Fruit fly (Drosophila melanogaster) whole organism, adult: ENCODE measurements around the gene PH4alphaSG2.
A peak's percentile ranks its signal among the peaks of the same experiment; 100 is the strongest.

Experiments used
- CG11617 ChIP-seq: fragments of 200-800 bp; sonication (Bioruptor generic); optimal IDR thresholded peaks from 2 replicates; lab custom pipeline; 2017; ENCODE audit warnings: mild to moderate bottlenecking, missing biosample characterization, missing genetic modification reagents, missing genetic modification characterization
- CG12768 ChIP-seq: fragments of 200-800 bp; sonication (Bioruptor generic); optimal IDR thresholded peaks from 2 replicates; lab custom pipeline; 2017; ENCODE audit warnings: missing biosample characterization, missing genetic modification characterization, mild to moderate bottlenecking, moderate library complexity, missing genetic modification reagents
- CG14711 ChIP-seq: fragments of 200-800 bp; sonication (Bioruptor generic); optimal IDR thresholded peaks from 2 replicates; lab custom pipeline; 2018; ENCODE audit warnings: missing biosample characterization, mild to moderate bottlenecking, missing genetic modification characterization, moderate library complexity
- CG1620 ChIP-seq: fragments of 200-800 bp; sonication (Bioruptor generic); optimal IDR thresholded peaks from 2 replicates; lab custom pipeline; 2016; ENCODE audit warnings: missing biosample characterization, missing genetic modification characterization
- CG33017 ChIP-seq: fragments of 200-800 bp; sonication (Bioruptor generic); optimal IDR thresholded peaks from 2 replicates; lab custom pipeline; 2018; ENCODE audit warnings: missing biosample characterization, mild to moderate bottlenecking, missing genetic modification characterization, moderate library complexity
- CG5204 ChIP-seq: fragments of 200-800 bp; sonication (Bioruptor generic); optimal IDR thresholded peaks from 2 replicates; lab custom pipeline; 2016; ENCODE audit warnings: missing biosample characterization, missing genetic modification characterization
- CG7045 ChIP-seq: fragments of 200-800 bp; sonication (Bioruptor generic); optimal IDR thresholded peaks from 2 replicates; lab custom pipeline; 2017; ENCODE audit warnings: missing biosample characterization, mild to moderate bottlenecking, missing genetic modification characterization
- CG7101 ChIP-seq: fragments of 200-800 bp; sonication (Bioruptor generic); optimal IDR thresholded peaks from 2 replicates; lab custom pipeline; 2018; ENCODE audit warnings: missing biosample characterization, mild to moderate bottlenecking, missing genetic modification characterization, moderate library complexity
- Clk ChIP-seq: fragments of 200-800 bp; sonication (Bioruptor generic); optimal IDR thresholded peaks from 2 replicates; lab custom pipeline; 2017; ENCODE audit warnings: missing biosample characterization, missing genetic modification characterization
- Crg-1 ChIP-seq: fragments of 200-800 bp; sonication (Bioruptor generic); optimal IDR thresholded peaks from 2 replicates; lab custom pipeline; 2016; ENCODE audit warnings: missing biosample characterization, missing genetic modification characterization
- Hr96 ChIP-seq: fragments of 200-800 bp; sonication (Bioruptor generic); optimal IDR thresholded peaks from 2 replicates; lab custom pipeline; 2016; ENCODE audit warnings: missing biosample characterization, missing genetic modification characterization
- Mnt ChIP-seq: fragments of 200-800 bp; sonication (Bioruptor generic); optimal IDR thresholded peaks from 2 replicates; lab custom pipeline; 2016; ENCODE audit warnings: missing biosample characterization, mild to moderate bottlenecking, missing genetic modification characterization
- bab1 ChIP-seq: fragments of 200-800 bp; sonication (Bioruptor generic); optimal IDR thresholded peaks from 3 replicates; lab custom pipeline; 2019; ENCODE audit warnings: missing biosample characterization, mild to moderate bottlenecking, missing genetic modification characterization, moderate library complexity
- cic ChIP-seq: fragments of 200-800 bp; sonication (Bioruptor generic); optimal IDR thresholded peaks from 2 replicates; lab custom pipeline; 2017; ENCODE audit warnings: missing biosample characterization, mild to moderate bottlenecking, missing genetic modification characterization, moderate library complexity
- cnc ChIP-seq, 2 experiments: fragments of >200 bp; optimal IDR thresholded peaks; 2 replicates each; lab custom pipeline; 2017
- kay ChIP-seq: fragments of 200-800 bp; sonication (Bioruptor generic); peaks from one replicate; lab custom pipeline; 2016; ENCODE audit warnings: missing biosample characterization, missing genetic modification characterization, borderline replicate concordance
- ovo ChIP-seq: fragments of 200-800 bp; sonication (Bioruptor generic); optimal IDR thresholded peaks from 2 replicates; lab custom pipeline; 2016; ENCODE audit warnings: missing biosample characterization, missing genetic modification characterization
- pad ChIP-seq: fragments of 200-800 bp; sonication (Bioruptor generic); optimal IDR thresholded peaks from 3 replicates; lab custom pipeline; 2017; ENCODE audit warnings: missing biosample characterization, missing genetic modification characterization, mild to moderate bottlenecking, moderate library complexity, missing genetic modification reagents
- tj ChIP-seq: fragments of 200-800 bp; sonication (Bioruptor generic); optimal IDR thresholded peaks from 3 replicates; lab custom pipeline; 2017; ENCODE audit warnings: missing biosample characterization, mild to moderate bottlenecking, missing genetic modification characterization, moderate library complexity
- toe ChIP-seq: fragments of 200-800 bp; sonication (Bioruptor generic); optimal IDR thresholded peaks from 2 replicates; lab custom pipeline; 2016; ENCODE audit warnings: missing biosample characterization, missing genetic modification characterization

PH4alphaSG2 gene

DNA sequence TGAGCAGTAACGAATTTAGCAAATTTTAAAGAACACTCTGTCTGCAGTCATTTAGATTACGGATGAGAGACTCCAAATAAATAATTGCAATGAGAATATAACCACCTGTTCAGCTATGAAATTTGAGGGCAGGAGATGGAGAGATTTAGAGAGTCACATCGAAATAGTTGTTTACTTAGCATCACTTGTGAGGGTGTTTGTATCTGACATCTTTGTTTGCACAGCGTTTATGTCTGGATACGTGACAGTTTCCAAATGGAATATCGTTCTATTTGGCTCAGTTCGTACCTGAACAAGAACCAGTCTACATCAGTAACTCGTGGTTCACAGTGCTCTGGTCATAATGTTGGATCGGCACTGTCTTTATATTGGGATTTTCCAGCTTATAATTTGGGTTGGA lies at the start of gene PH4alphaSG2:
PH4alphaSG2 (plus strand) TSS at position 278 of the 400 bp plus-strand sequence.
- TF ChIP-seq pad (GFP tag; lab: Kevin White, UChicago) (no peak), toe (GFP tag; lab: Kevin White, UChicago) (no peak)

dm6 chr3R:30443549-30444133 lies 46.2 kb upstream of the PH4alphaSG2 start, which contains the start of gene CG15537:
Gene CG15537, minus strand, starts transcription at chr3R:30443599.
- TF ChIP-seq CG12768 (GFP tag; lab: Kevin White, UChicago) (no peak), Mnt (GFP tag; lab: Kevin White, UChicago) (no peak), CG14711 (tag; lab: Kevin White, UChicago) (no peak), CG33017 (tag; lab: Kevin White, UChicago) (no peak), CG7101 (tag; lab: Kevin White, UChicago) (no peak), CG5204 (GFP tag; lab: Kevin White, UChicago) (no peak), cic (no peak), kay (peak; percentile 86)

dm6 chr3R:30444946-30445345 lies 44.9 kb upstream of the PH4alphaSG2 start, which contains the start of gene Osi23:
Gene Osi23, minus strand, starts transcription at chr3R:30445046.
- no peak for TF ChIP-seq kay
- TF ChIP-seq CG33017 (tag; lab: Kevin White, UChicago): no peak
- no peak for TF ChIP-seq bab1 (GFP tag; lab: Kevin White, UChicago)
- no peak for TF ChIP-seq Hr96 (GFP tag; lab: Kevin White, UChicago)
- TF ChIP-seq CG1620 (GFP tag; lab: Kevin White, UChicago): no peak
- no peak for TF ChIP-seq CG5204 (GFP tag; lab: Kevin White, UChicago)
- TF ChIP-seq Clk: no peak
- TF ChIP-seq CG7101 (tag; lab: Kevin White, UChicago): no peak

DNA sequence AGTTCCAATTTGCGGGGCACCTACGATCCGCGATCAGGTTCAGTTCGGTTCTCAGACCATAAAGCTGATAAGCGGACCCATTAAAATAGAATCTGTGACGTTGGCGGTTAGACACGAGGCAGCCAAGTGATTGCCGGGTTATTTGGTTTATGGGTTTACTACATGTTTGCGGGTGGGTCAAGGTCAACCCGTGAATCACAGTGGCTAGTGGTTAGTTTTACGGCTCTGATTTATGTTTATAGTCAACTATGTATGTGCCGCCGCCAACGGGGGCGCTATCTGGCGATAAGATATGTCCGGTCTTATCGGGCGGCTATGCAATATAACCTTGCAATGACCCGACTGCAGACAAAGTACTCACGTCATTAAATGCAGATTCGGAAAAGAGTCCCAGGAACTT lies 40.4 kb upstream of the PH4alphaSG2 start:
- no peak for TF ChIP-seq CG14711 (tag; lab: Kevin White, UChicago)
- TF ChIP-seq CG7045 (GFP tag; lab: Kevin White, UChicago): no peak
- TF ChIP-seq kay: peak; percentile 40

DNA sequence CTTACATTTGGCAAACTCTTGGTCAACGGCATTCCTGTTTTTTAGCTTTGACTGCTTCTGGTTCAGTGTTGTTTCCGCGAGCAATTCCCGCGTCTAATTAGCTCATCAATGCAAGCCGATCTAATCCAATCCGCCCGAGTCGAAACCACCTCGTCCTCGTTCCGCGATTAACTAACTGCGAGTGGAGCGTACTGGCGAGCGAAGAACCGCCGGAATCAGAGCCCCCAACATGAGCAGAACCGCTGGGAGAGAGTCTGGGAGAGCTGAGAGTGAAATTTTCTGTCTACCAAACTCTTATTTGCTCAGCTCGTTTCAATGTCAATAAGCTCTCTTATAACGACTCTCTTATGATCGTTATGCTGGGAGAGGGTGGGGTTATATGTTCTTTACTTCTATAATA lies 39.6 kb upstream of the PH4alphaSG2 start:
- TF ChIP-seq CG12768 (GFP tag; lab: Kevin White, UChicago): peak; percentile 41
- TF ChIP-seq CG5204 (GFP tag; lab: Kevin White, UChicago): peak; percentile 73
- TF ChIP-seq bab1 (GFP tag; lab: Kevin White, UChicago): peak; percentile 75
- TF ChIP-seq Clk: peak; percentile 18
- peak; percentile 93 for TF ChIP-seq Mnt (GFP tag; lab: Kevin White, UChicago)
- TF ChIP-seq cic: peak; percentile 72
- TF ChIP-seq ovo: peak; percentile 89
- peak; percentile 38 for TF ChIP-seq toe (GFP tag; lab: Kevin White, UChicago)
- peak; percentile 61 for TF ChIP-seq CG7101 (tag; lab: Kevin White, UChicago)
- TF ChIP-seq CG33017 (tag; lab: Kevin White, UChicago): peak; percentile 4
- TF ChIP-seq tj: peak; percentile 45
- peak; percentile 25 for TF ChIP-seq pad (GFP tag; lab: Kevin White, UChicago)
- peak; percentile 96 for TF ChIP-seq kay
- TF ChIP-seq Crg-1: peak; percentile 81
- peak; percentile 67 for TF ChIP-seq Hr96 (GFP tag; lab: Kevin White, UChicago)
- no peak for TF ChIP-seq cnc (optimal IDR thresholded peaks at IDR 0.05; lab: Kevin White, UChicago)
- peak; percentile 47 for TF ChIP-seq CG7045 (GFP tag; lab: Kevin White, UChicago)
- TF ChIP-seq CG1620 (GFP tag; lab: Kevin White, UChicago): peak; percentile 87
- no peak for TF ChIP-seq CG14711 (tag; lab: Kevin White, UChicago)
- TF ChIP-seq CG11617: peak; percentile 73

DNA sequence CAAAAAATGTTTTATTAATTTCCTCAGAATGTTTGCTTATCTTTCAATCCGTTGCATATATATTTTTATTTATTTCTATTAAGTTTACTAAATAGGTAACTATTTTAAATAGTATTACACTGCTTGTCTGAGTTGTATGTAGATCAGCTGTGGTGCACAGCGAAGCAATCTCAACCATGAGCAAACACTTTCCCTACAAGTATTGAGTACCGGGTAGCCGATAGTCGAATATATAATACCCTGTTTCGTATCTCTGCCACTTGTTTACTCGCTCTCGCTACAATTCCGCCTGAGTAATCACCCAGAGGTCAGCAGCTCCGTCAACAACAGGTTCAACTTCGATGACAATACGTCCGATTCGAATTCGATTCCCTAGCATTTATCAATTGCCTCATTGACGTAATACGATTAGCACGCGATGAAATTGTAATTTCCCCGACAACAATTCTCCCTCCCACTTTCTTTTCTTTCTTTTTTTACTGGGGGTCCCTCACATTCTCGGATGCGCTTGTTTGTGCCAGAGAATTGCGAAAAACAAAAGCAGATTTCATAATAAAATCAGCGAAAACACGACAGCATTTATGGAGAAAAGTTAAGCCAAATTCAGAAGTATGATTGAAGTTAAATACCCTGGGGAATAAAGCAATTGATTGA lies 39.1 kb upstream of the PH4alphaSG2 start:
- TF ChIP-seq CG1620 (GFP tag; lab: Kevin White, UChicago): no peak
- peak; percentile 87 for TF ChIP-seq kay

- no peak for TF ChIP-seq CG1620 (GFP tag; lab: Kevin White, UChicago)
- peak; percentile 67 for TF ChIP-seq kay
These were observed 36.6 kb upstream of the PH4alphaSG2 start for dm6 chr3R:30453236-30453635.

DNA sequence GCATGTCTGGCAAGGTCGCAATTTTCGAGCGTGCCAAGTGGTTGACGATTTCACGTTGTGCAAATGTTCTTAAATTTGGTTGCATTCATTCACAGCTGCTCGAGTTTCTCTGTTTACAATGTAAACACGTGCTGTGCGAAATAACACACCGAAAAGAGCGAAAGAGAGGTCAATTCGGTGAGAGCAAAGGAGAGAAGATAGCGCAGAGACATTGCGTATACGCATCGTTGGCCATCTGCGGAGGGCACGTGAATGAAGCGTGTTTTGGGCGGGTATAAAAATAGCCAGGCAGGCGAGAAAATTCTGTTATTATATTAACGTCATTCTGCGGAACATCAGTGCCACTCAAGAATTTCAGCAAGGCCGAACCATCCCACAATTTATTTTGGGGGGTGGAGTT lies 35.4 kb upstream of the PH4alphaSG2 start:
- peak; percentile 41 for TF ChIP-seq cic
- no peak for TF ChIP-seq CG11617
- TF ChIP-seq pad (GFP tag; lab: Kevin White, UChicago): peak; percentile 17
- TF ChIP-seq Mnt (GFP tag; lab: Kevin White, UChicago): peak; percentile 50
- TF ChIP-seq toe (GFP tag; lab: Kevin White, UChicago): no peak
- TF ChIP-seq kay: peak; percentile 44
